Worm (Caenorhabditis elegans) whole organism, young adult: ENCODE data around the gene ZK809.8.
A peak's percentile ranks its signal among the peaks of the same experiment; 100 is the strongest.

Experiments used
- B0035.1 ChIP-seq: sonication (generic microtip); optimal IDR thresholded peaks from 2 replicates; lab custom pipeline; 2016; ENCODE audit warnings: missing genetic modification characterization, mild to moderate bottlenecking, missing compliant biosample characterization, missing genotype, missing genetic modification reagents
- B0336.3 ChIP-seq: fragments of 200-800 bp; sonication (Bioruptor generic); IDR thresholded peaks from 2 replicates; pipeline ENCODE4 v1.3.6; 2022; ENCODE audit warnings: missing genetic modification characterization, missing compliant biosample characterization
- C06A6.2 ChIP-seq: fragments of 200-800 bp; sonication (Bioruptor generic); conservative IDR thresholded peaks from 2 replicates; pipeline ENCODE4 v1.3.6; 2022; ENCODE audit warnings: missing genetic modification characterization, missing compliant biosample characterization
- C17E4.6 ChIP-seq: fragments of 200-800 bp; sonication (Bioruptor generic); IDR thresholded peaks from 2 replicates; pipeline ENCODE4 v1.3.6; 2022; ENCODE audit warnings: missing genetic modification reagents, missing genetic modification characterization, missing compliant biosample characterization
- D2030.7 ChIP-seq: fragments of 200-800 bp; sonication (Bioruptor generic); IDR thresholded peaks from 2 replicates; pipeline ENCODE4 v1.3.6; 2022; ENCODE audit warnings: missing genetic modification reagents, missing genetic modification characterization, missing compliant biosample characterization
- F10E7.11 ChIP-seq: sonication (generic microtip); optimal IDR thresholded peaks from 2 replicates; lab custom pipeline; 2017; ENCODE audit warnings: mild to moderate bottlenecking, missing genetic modification characterization, moderate library complexity, missing compliant biosample characterization
- F33H1.4 ChIP-seq: fragments of 200-800 bp; sonication (Bioruptor generic); IDR thresholded peaks from 2 replicates; pipeline ENCODE4 v1.3.6; 2022; ENCODE audit warnings: missing genetic modification reagents, missing genetic modification characterization, missing compliant biosample characterization
- F57C9.4 ChIP-seq: sonication (generic microtip); optimal IDR thresholded peaks from 2 replicates; lab custom pipeline; 2017; ENCODE audit warnings: mild to moderate bottlenecking, missing genetic modification characterization, missing compliant biosample characterization
- K11D2.4 ChIP-seq: fragments of 200-800 bp; sonication (Bioruptor generic); IDR thresholded peaks from 2 replicates; pipeline ENCODE4 v1.3.6; 2022; ENCODE audit warnings: missing genetic modification reagents, missing genetic modification characterization, missing compliant biosample characterization
- K12H6.12 ChIP-seq: fragments of 200-800 bp; sonication (Bioruptor generic); optimal IDR thresholded peaks from 2 replicates; lab custom pipeline; 2018; ENCODE audit warnings: mild to moderate bottlenecking, missing genetic modification characterization, missing compliant biosample characterization
- T07F8.4 ChIP-seq: sonication (generic microtip); optimal IDR thresholded peaks from 2 replicates; lab custom pipeline; 2016; ENCODE audit warnings: mild to moderate bottlenecking, missing genetic modification characterization, moderate library complexity, missing compliant biosample characterization
- Y53F4B.3 ChIP-seq: fragments of 200-800 bp; sonication (Bioruptor generic); IDR thresholded peaks from 2 replicates; pipeline ENCODE4 v1.3.6; 2022; ENCODE audit warnings: missing genetic modification reagents, missing genetic modification characterization, missing compliant biosample characterization
- Y56A3A.18 ChIP-seq: fragments of 200-800 bp; sonication (Bioruptor generic); IDR thresholded peaks from 2 replicates; pipeline ENCODE4 v1.3.6; 2022; ENCODE audit warnings: missing genetic modification reagents, missing genetic modification characterization, missing compliant biosample characterization
- Y79H2A.3 ChIP-seq: fragments of 200-800 bp; sonication (Bioruptor generic); conservative IDR thresholded peaks from 2 replicates; pipeline ENCODE4 v1.3.6; 2022; ENCODE audit warnings: missing genetic modification reagents, missing genetic modification characterization, missing compliant biosample characterization
- akir-1 ChIP-seq: fragments of 200-800 bp; sonication (Bioruptor generic); optimal IDR thresholded peaks from 2 replicates; lab custom pipeline; 2018; ENCODE audit warnings: mild to moderate bottlenecking, missing genetic modification characterization, moderate library complexity, missing compliant biosample characterization
- ama-1 ChIP-seq, 3 experiments: fragments of 150-350 bp in 1 of 3; sonication (generic microtip) in 2 of 3; optimal IDR thresholded peaks; 2 replicates each; lab custom pipeline; 2014 to 2018; ENCODE audit warnings: missing biosample characterization in 2 of 3, missing genetic modification characterization in 2 of 3, missing genetic modification reagents in 2 of 3
- attf-3 ChIP-seq: fragments of 200-800 bp; sonication (Bioruptor generic); conservative IDR thresholded peaks from 2 replicates; pipeline ENCODE4 v1.3.6; 2022; ENCODE audit warnings: missing genetic modification reagents, missing genetic modification characterization, missing compliant biosample characterization
- cebp-1 ChIP-seq, 2 experiments: fragments of 200-800 bp in 1 of 2; sonication (Bioruptor generic) in 1 of 2; sonication (generic microtip) in 1 of 2; IDR thresholded peaks in 1 of 2; optimal IDR thresholded peaks in 1 of 2; 2 replicates each; pipeline versions ENCODE4 v1.3.6 to Lab custom; 2017 to 2022; ENCODE audit warnings: missing compliant biosample characterization in 2 of 2, missing genetic modification characterization in 2 of 2, mild to moderate bottlenecking in 1 of 2, missing genetic modification reagents in 1 of 2, moderate library complexity in 1 of 2
- cebp-2 ChIP-seq: fragments of 200-800 bp; sonication (Bioruptor generic); IDR thresholded peaks from 2 replicates; pipeline ENCODE4 v1.3.6; 2022; ENCODE audit warnings: missing genetic modification characterization, missing compliant biosample characterization
- ceh-100 ChIP-seq: fragments of 200-800 bp; sonication (Bioruptor generic); IDR thresholded peaks from 2 replicates; pipeline ENCODE4 v1.3.6; 2022; ENCODE audit warnings: missing genetic modification reagents, missing genetic modification characterization, missing compliant biosample characterization
- dpl-1 ChIP-seq: fragments of 150-350 bp; optimal IDR thresholded peaks from 2 replicates; lab custom pipeline; 2014; ENCODE audit warnings: missing biosample characterization, missing genetic modification reagents, missing genetic modification characterization
- hmg-20 ChIP-seq: fragments of 200-800 bp; sonication (Bioruptor generic); IDR thresholded peaks from 2 replicates; pipeline ENCODE4 v1.3.6; 2022; ENCODE audit warnings: missing genetic modification reagents, missing genetic modification characterization, missing compliant biosample characterization
- hsf-1 ChIP-seq: fragments of 200-800 bp; sonication (Bioruptor generic); IDR thresholded peaks from 2 replicates; pipeline ENCODE4 v1.3.6; 2022; ENCODE audit warnings: missing genetic modification reagents, missing genetic modification characterization, missing compliant biosample characterization
- lag-1 ChIP-seq: fragments of 200-800 bp; sonication (Bioruptor generic); IDR thresholded peaks from 2 replicates; pipeline ENCODE4 v1.3.6; 2022; ENCODE audit warnings: missing genetic modification reagents, missing genetic modification characterization, missing compliant biosample characterization
- lin-26 ChIP-seq: fragments of 200-800 bp; sonication (Bioruptor generic); IDR thresholded peaks from 2 replicates; pipeline ENCODE4 v1.3.6; 2022; ENCODE audit warnings: missing genetic modification reagents, missing genetic modification characterization, missing compliant biosample characterization
- lin-54 ChIP-seq: fragments of 200-800 bp; sonication (Bioruptor generic); optimal IDR thresholded peaks from 2 replicates; lab custom pipeline; 2018; ENCODE audit warnings: mild to moderate bottlenecking, missing genetic modification characterization, missing compliant biosample characterization
- lsl-1 ChIP-seq: fragments of 200-800 bp; sonication (Bioruptor generic); optimal IDR thresholded peaks from 2 replicates; lab custom pipeline; 2018; ENCODE audit warnings: mild to moderate bottlenecking, missing genetic modification characterization, moderate library complexity, missing compliant biosample characterization
- madf-3 ChIP-seq: fragments of 200-800 bp; sonication (Bioruptor generic); IDR thresholded peaks from 2 replicates; pipeline ENCODE4 v1.3.6; 2022; ENCODE audit warnings: missing genetic modification reagents, missing genetic modification characterization, missing compliant biosample characterization
- madf-6 ChIP-seq: fragments of 200-800 bp; sonication (Bioruptor generic); IDR thresholded peaks from 2 replicates; pipeline ENCODE4 v1.3.6; 2022; ENCODE audit warnings: missing genetic modification reagents, missing genetic modification characterization, missing compliant biosample characterization
- mel-28 ChIP-seq: sonication (generic microtip); optimal IDR thresholded peaks from 2 replicates; lab custom pipeline; 2016; ENCODE audit warnings: borderline replicate concordance, mild to moderate bottlenecking, missing genetic modification characterization, missing compliant biosample characterization
- nhr-179 ChIP-seq: sonication (generic microtip); optimal IDR thresholded peaks from 2 replicates; lab custom pipeline; 2016; ENCODE audit warnings: mild to moderate bottlenecking, missing genetic modification characterization, missing compliant biosample characterization
- nhr-80 ChIP-seq: sonication (generic microtip); optimal IDR thresholded peaks from 2 replicates; lab custom pipeline; 2016; ENCODE audit warnings: missing genetic modification characterization, missing compliant biosample characterization
- nhr-90 ChIP-seq: sonication (generic microtip); optimal IDR thresholded peaks from 2 replicates; lab custom pipeline; 2016; ENCODE audit warnings: missing genotype, mild to moderate bottlenecking, missing genetic modification characterization, missing compliant biosample characterization
- snpc-4 ChIP-seq, 5 experiments: fragments of 150-350 bp in 1 of 5; sonication (generic microtip) in 4 of 5; optimal IDR thresholded peaks; 2 replicates each; lab custom pipeline; 2014 to 2018; ENCODE audit warnings: missing genetic modification characterization in 5 of 5, missing biosample characterization in 3 of 5, antibody characterized with exemption in 2 of 5, mild to moderate bottlenecking in 2 of 5, missing compliant biosample characterization in 2 of 5, missing genotype in 2 of 5, moderate library complexity in 2 of 5, missing genetic modification reagents in 1 of 5
- sptf-2 ChIP-seq: fragments of 200-800 bp; sonication (Bioruptor generic); optimal IDR thresholded peaks from 2 replicates; lab custom pipeline; 2018; ENCODE audit warnings: mild to moderate bottlenecking, missing genetic modification characterization, missing compliant biosample characterization

ZK809.8 gene

DNA sequence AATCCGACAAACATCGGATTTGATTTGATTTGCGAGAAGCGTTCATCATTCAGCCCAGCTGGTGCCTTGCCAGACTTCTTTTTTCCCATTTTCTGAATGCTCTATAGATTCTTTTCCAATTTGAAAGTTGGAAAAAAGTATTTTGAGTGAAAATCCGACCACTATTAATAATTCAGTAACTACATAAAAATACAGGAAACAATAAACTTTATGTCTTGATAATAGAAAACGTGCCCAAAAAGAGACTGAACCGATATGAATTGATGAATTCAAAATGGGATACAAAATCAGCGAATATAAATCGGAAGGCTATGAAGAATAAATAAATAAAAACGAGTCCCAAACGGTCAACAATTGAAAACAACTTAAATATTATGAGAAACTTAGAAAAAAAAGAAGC, 17.1 kb downstream of the ZK809.8 start, which contains the start of gene F58B3.4:
Gene F58B3.4, minus strand, starts transcription at position 101 of the 400 bp plus-strand sequence.
- TF ChIP-seq nhr-90 (tag; lab: Kevin White, UChicago) (no peak), madf-6 (GFP tag; lab: Robert Waterston, UW) (peak; percentile 50)
- TF ChIP-seq, all 124 proteins: peak for 1

DNA sequence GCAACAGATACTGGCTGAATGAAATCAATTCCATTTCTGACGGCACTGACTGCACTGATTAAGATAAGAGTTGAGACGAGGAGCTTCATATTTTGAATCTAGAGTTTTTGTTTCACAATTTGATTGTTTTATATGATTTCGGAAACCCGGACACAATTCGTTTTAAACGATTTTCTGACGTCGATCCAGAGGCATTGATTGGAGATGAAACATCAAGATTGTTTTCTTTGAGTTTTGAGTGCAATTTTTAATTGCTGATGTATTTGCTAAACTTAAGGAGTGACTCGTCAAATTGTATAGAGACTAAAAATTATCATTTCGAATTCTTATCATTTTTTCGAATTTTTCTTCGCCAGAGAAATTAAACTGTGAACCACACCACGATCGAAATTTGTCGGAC, 21.0 kb downstream of the ZK809.8 start, which contains the start of gene lys-6:
Gene lys-6, minus strand, starts transcription at position 101 of the 400 bp plus-strand sequence.
- TF ChIP-seq hsf-1 (no peak), Y79H2A.3 (no peak), hmg-20 (GFP tag; lab: Robert Waterston, UW) (no peak), B0035.1 (tag; lab: Kevin White, UChicago) (no peak), mel-28 (tag; lab: Kevin White, UChicago) (no peak), ama-1 (optimal IDR thresholded peaks at IDR 0.05; lab: Kevin White, UChicago) (no peak), ama-1 (GFP tag; optimal IDR thresholded peaks at IDR 0.05; lab: Kevin White, UChicago) (no peak), snpc-4 (GFP tag; optimal IDR thresholded peaks at IDR 0.05; lab: Kevin White, UChicago) (no peak), snpc-4 (tag; optimal IDR thresholded peaks at IDR 0.05; lab: Kevin White, UChicago) (no peak), cebp-2 (GFP tag; lab: Robert Waterston, UW) (no peak), dpl-1 (GFP tag; lab: Kevin White, UChicago) (no peak), Y53F4B.3 (GFP tag; lab: Robert Waterston, UW) (no peak), F33H1.4 (no peak), madf-6 (GFP tag; lab: Robert Waterston, UW) (no peak), C17E4.6 (GFP tag; lab: Robert Waterston, UW) (no peak), F57C9.4 (no peak), sptf-2 (GFP tag; lab: Kevin White, UChicago) (no peak), madf-3 (GFP tag; lab: Robert Waterston, UW) (no peak), nhr-80 (tag; lab: Kevin White, UChicago) (no peak), nhr-179 (tag; lab: Kevin White, UChicago) (no peak)

ce11 chrIV:11625482-11625881, 23.4 kb downstream of the ZK809.8 start, which contains the start of gene lys-5:
Gene lys-5, minus strand, starts transcription at chrIV:11625582.
- no peak for TF ChIP-seq cebp-1 (GFP tag; IDR thresholded peaks at IDR 0.05; lab: Robert Waterston, UW)
- TF ChIP-seq cebp-1 (tag; optimal IDR thresholded peaks at IDR 0.05; lab: Kevin White, UChicago): no peak
- no peak for TF ChIP-seq D2030.7 (GFP tag; lab: Robert Waterston, UW)
- no peak for TF ChIP-seq Y56A3A.18 (GFP tag; lab: Robert Waterston, UW)
- no peak for TF ChIP-seq ceh-100 (GFP tag; lab: Robert Waterston, UW)
- no peak for TF ChIP-seq madf-3 (GFP tag; lab: Robert Waterston, UW)

DNA sequence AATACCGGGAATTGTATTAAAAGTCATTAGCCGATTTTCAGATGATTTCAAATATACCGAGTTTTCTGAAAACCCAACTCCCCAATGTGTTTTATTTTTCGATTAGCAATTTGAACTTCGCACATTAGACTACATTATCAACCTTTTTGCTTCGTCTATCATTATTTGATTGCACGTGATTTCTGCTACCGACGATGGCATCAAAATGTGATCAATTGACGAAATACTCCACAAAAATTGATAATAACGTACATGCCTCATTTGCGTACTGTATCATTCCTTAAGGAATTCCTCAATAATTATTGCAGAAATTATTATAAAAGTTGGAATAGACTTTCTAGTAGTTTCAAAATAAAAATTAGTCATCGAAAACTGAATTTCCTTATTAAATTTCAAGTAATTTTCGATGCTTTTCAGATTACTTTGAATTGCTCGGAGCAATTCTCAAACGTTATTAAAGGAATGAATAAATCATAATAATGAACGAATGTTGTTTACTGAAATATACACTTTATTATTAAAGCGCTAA, 25.0 kb downstream of the ZK809.8 start:
- TF ChIP-seq akir-1 (GFP tag; lab: Kevin White, UChicago) (no peak), nhr-80 (tag; lab: Kevin White, UChicago) (peak; percentile 66), cebp-2 (GFP tag; lab: Robert Waterston, UW) (no peak), T07F8.4 (no peak), K12H6.12 (tag; lab: Kevin White, UChicago) (no peak), cebp-1 (GFP tag; IDR thresholded peaks at IDR 0.05; lab: Robert Waterston, UW) (no peak), cebp-1 (tag; optimal IDR thresholded peaks at IDR 0.05; lab: Kevin White, UChicago) (peak; percentile 14), nhr-90 (tag; lab: Kevin White, UChicago) (no peak), K11D2.4 (GFP tag; lab: Robert Waterston, UW) (no peak)

DNA sequence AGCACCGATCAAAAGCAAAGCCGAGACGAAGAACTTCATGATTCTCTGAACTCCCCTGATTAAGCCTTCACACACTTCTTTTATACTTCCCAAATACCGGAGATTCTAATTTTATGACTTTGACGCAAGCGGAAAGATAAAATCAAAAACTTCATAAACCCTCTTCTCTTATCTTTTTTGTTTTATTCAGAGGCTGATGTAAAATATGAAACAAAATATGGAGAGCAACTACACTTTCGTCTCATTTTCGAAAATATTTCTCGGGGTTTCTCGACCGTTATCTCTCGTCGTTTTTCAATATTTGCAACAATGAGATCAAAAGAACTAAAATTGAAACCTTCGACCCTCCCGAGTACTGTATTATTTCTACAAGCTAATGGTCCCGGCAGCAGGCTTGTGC, 25.8 kb downstream of the ZK809.8 start, which contains the start of gene lys-4:
Gene lys-4, minus strand, starts transcription at position 115 of the 400 bp plus-strand sequence.
- TF ChIP-seq lin-54 (GFP tag; lab: Kevin White, UChicago) (no peak), lin-26 (no peak), B0336.3 (no peak), attf-3 (no peak), C06A6.2 (GFP tag; lab: Robert Waterston, UW) (no peak), lsl-1 (GFP tag; lab: Kevin White, UChicago) (no peak), lag-1 (no peak), F10E7.11 (tag; lab: Kevin White, UChicago) (no peak), Y56A3A.18 (GFP tag; lab: Robert Waterston, UW) (no peak)
